1 fruit fly cellular context compared by ENCODE assay signal in the genomic region with DNA sequence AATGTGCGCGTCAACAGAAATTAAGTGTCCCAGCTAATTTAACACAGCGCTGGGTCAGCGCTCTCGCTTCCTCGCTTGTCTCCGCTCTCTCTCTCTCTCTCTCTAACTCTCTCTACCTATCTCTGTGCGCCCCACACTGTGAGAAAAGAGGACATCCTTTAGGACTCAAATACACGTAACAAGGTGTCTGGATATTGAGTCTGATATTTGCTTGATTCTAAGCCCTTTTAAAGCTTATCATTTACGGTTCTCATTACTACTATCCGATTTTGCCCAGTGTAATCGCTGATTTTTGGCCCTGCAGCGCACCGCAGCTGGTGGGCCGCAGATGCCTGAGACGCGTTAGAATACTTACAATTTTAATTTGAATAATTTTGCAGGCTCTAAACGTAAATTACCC.
A peak's percentile ranks its signal among the peaks of the same experiment; 100 is the strongest.
TF ChIP-seq lines count a peak whose summit lies in the region.

No protein-coding gene starts in this region.

TF ChIP-seq in whole organism, embryonic, 481 proteins besides CTCF, POLR2A, EP300 and RAD21 (continued from another document and continues in another):
- TF ChIP-seq Meics (GFP tag; optimal IDR thresholded peaks at IDR 0.05; lab: Kevin White, UChicago) (peak; percentile 50), NC2α (GFP tag; optimal IDR thresholded peaks at IDR 0.05; lab: Kevin White, UChicago) (no peak), pum (GFP tag; optimal IDR thresholded peaks at IDR 0.05; lab: Kevin White, UChicago) (peak; percentile 23), Sry-δ (GFP tag; optimal IDR thresholded peaks at IDR 0.05; lab: Kevin White, UChicago) (no peak), fd3F (GFP tag; optimal IDR thresholded peaks at IDR 0.05; lab: Kevin White, UChicago) (peak; percentile 12), CG17385 (GFP tag; optimal IDR thresholded peaks at IDR 0.05; lab: Kevin White, UChicago) (peak; percentile 37), CG4730 (GFP tag; IDR thresholded peaks at IDR 0.05; lab: Robert Waterston, UW) (no peak), sqz (GFP tag; optimal IDR thresholded peaks at IDR 0.05; lab: Kevin White, UChicago) (no peak), disco-r (GFP tag; optimal IDR thresholded peaks at IDR 0.05; lab: Kevin White, UChicago) (no peak), Nf-YC (tag; optimal IDR thresholded peaks at IDR 0.05; lab: Kevin White, UChicago) (no peak), hbn (GFP tag; IDR thresholded peaks at IDR 0.05; lab: Robert Waterston, UW; ENCODE audit: partially characterized antibody) (no peak), Drgx (GFP tag; IDR thresholded peaks at IDR 0.05; lab: Robert Waterston, UW) (no peak), CG13775 (GFP tag; optimal IDR thresholded peaks at IDR 0.05; lab: Kevin White, UChicago) (peak; percentile 14), ranshi (GFP tag; IDR thresholded peaks at IDR 0.05; lab: Robert Waterston, UW) (0 out of 2 replicates have a peak, but pooled peaks have one; percentile 30), CG9609 (GFP tag; optimal IDR thresholded peaks at IDR 0.05; lab: Kevin White, UChicago) (peak; percentile 34), dm (GFP tag; optimal IDR thresholded peaks at IDR 0.05; lab: Kevin White, UChicago) (no peak), mirr (GFP tag; optimal IDR thresholded peaks at IDR 0.05; lab: Kevin White, UChicago) (no peak), gcm2 (GFP tag; optimal IDR thresholded peaks at IDR 0.05; lab: Kevin White, UChicago) (no peak), CG10565 (GFP tag; optimal IDR thresholded peaks at IDR 0.05; lab: Kevin White, UChicago) (no peak), CG7271 (tag; optimal IDR thresholded peaks at IDR 0.05; lab: Kevin White, UChicago) (no peak), CG11093 (GFP tag; IDR thresholded peaks at IDR 0.05; lab: Robert Waterston, UW) (no peak), CG13894 (tag; optimal IDR thresholded peaks at IDR 0.05; lab: Kevin White, UChicago) (no peak), Bdp1 (GFP tag; optimal IDR thresholded peaks at IDR 0.05; lab: Kevin White, UChicago) (no peak), trh (GFP tag; optimal IDR thresholded peaks at IDR 0.05; lab: Kevin White, UChicago) (no peak), sr (GFP tag; IDR thresholded peaks at IDR 0.05; lab: Robert Waterston, UW) (no peak), en (GFP tag; optimal IDR thresholded peaks at IDR 0.05; lab: Kevin White, UChicago) (no peak), pzg (GFP tag; optimal IDR thresholded peaks at IDR 0.05; lab: Kevin White, UChicago) (no peak), CG11696 (GFP tag; IDR thresholded peaks at IDR 0.05; lab: Robert Waterston, UW) (no peak), insv (GFP tag; optimal IDR thresholded peaks at IDR 0.05; lab: Kevin White, UChicago) (no peak), ems (GFP tag; optimal IDR thresholded peaks at IDR 0.05; lab: Kevin White, UChicago) (no peak), Camta (GFP tag; optimal IDR thresholded peaks at IDR 0.05; lab: Kevin White, UChicago) (no peak), dimm (GFP tag; IDR thresholded peaks at IDR 0.05; lab: Robert Waterston, UW) (no peak), eyg (GFP tag; optimal IDR thresholded peaks at IDR 0.05; lab: Kevin White, UChicago) (no peak), Six4 (GFP tag; optimal IDR thresholded peaks at IDR 0.05; lab: Kevin White, UChicago) (no peak), CrebB (tag; optimal IDR thresholded peaks at IDR 0.05; lab: Kevin White, UChicago) (no peak), hth (optimal IDR thresholded peaks at IDR 0.05; lab: Kevin White, UChicago) (no peak), run (tag; optimal IDR thresholded peaks at IDR 0.05; lab: Kevin White, UChicago) (no peak), luna (GFP tag; optimal IDR thresholded peaks at IDR 0.05; lab: Kevin White, UChicago) (no peak), CG2116 (GFP tag; optimal IDR thresholded peaks at IDR 0.05; lab: Kevin White, UChicago) (no peak), ERR (GFP tag; optimal IDR thresholded peaks at IDR 0.05; lab: Kevin White, UChicago) (no peak), pros (GFP tag; optimal IDR thresholded peaks at IDR 0.05; lab: Kevin White, UChicago) (no peak), CG30431 (GFP tag; optimal IDR thresholded peaks at IDR 0.05; lab: Kevin White, UChicago) (no peak), CG2120 (GFP tag; optimal IDR thresholded peaks at IDR 0.05; lab: Kevin White, UChicago) (peak; percentile 75), CG4404 (GFP tag; IDR thresholded peaks at IDR 0.05; lab: Robert Waterston, UW) (no peak), oc (tag; optimal IDR thresholded peaks at IDR 0.05; lab: Kevin White, UChicago) (no peak), vnd (GFP tag; IDR thresholded peaks at IDR 0.05; lab: Robert Waterston, UW; ENCODE audit: partially characterized antibody) (no peak), gsb (GFP tag; IDR thresholded peaks at IDR 0.05; lab: Robert Waterston, UW) (no peak), sisA (GFP tag; IDR thresholded peaks at IDR 0.05; lab: Robert Waterston, UW) (0 out of 2 replicates have a peak, but pooled peaks have one; percentile 52), nerfin-1 (tag; optimal IDR thresholded peaks at IDR 0.05; lab: Kevin White, UChicago) (no peak), Spps (tag; optimal IDR thresholded peaks at IDR 0.05; lab: Kevin White, UChicago) (no peak), ro (GFP tag; IDR thresholded peaks at IDR 0.05; lab: Robert Waterston, UW) (no peak), CG1792 (GFP tag; optimal IDR thresholded peaks at IDR 0.05; lab: Kevin White, UChicago) (peak; percentile 29), Scr (GFP tag; IDR thresholded peaks at IDR 0.05; lab: Robert Waterston, UW; ENCODE audit: partially characterized antibody) (no peak), aop (GFP tag; IDR thresholded peaks at IDR 0.05; lab: Robert Waterston, UW) (no peak), Poxn (GFP tag; IDR thresholded peaks at IDR 0.05; lab: Robert Waterston, UW) (no peak), so (GFP tag; IDR thresholded peaks at IDR 0.05; lab: Robert Waterston, UW) (no peak), Neu2 (GFP tag; optimal IDR thresholded peaks at IDR 0.05; lab: Kevin White, UChicago; ENCODE audit: borderline replicate concordance) (no peak), CG5953 (GFP tag; IDR thresholded peaks at IDR 0.05; lab: Robert Waterston, UW) (no peak), dati (GFP tag; IDR thresholded peaks at IDR 0.05; lab: Robert Waterston, UW) (no peak), CG2199 (GFP tag; IDR thresholded peaks at IDR 0.05; lab: Robert Waterston, UW) (no peak), sima (GFP tag; optimal IDR thresholded peaks at IDR 0.05; lab: Kevin White, UChicago) (no peak), CG10979 (tag; optimal IDR thresholded peaks at IDR 0.05; lab: Kevin White, UChicago) (no peak), dan (GFP tag; IDR thresholded peaks at IDR 0.05; lab: Robert Waterston, UW) (no peak), cad (GFP tag; optimal IDR thresholded peaks at IDR 0.05; lab: Kevin White, UChicago) (no peak), fd102C (GFP tag; optimal IDR thresholded peaks at IDR 0.05; lab: Kevin White, UChicago) (no peak), Atf-2 (GFP tag; optimal IDR thresholded peaks at IDR 0.05; lab: Kevin White, UChicago) (no peak), odd (GFP tag; optimal IDR thresholded peaks at IDR 0.05; lab: Kevin White, UChicago) (no peak), E2f2 (GFP tag; IDR thresholded peaks at IDR 0.05; lab: Robert Waterston, UW) (no peak), sug (tag; optimal IDR thresholded peaks at IDR 0.05; lab: Kevin White, UChicago) (peak; percentile 3), pita (GFP tag; optimal IDR thresholded peaks at IDR 0.05; lab: Kevin White, UChicago) (no peak), CG42726 (GFP tag; IDR thresholded peaks at IDR 0.05; lab: Robert Waterston, UW; ENCODE audit: partially characterized antibody) (no peak), Jarid2 (GFP tag; optimal IDR thresholded peaks at IDR 0.05; lab: Kevin White, UChicago) (no peak), Atf6 (GFP tag; IDR thresholded peaks at IDR 0.05; lab: Robert Waterston, UW) (peak; percentile 36; the same call in 1 of the 2 replicates), row (GFP tag; IDR thresholded peaks at IDR 0.05; lab: Robert Waterston, UW) (peak; percentile 68), kni (GFP tag; optimal IDR thresholded peaks at IDR 0.05; lab: Kevin White, UChicago) (no peak), CG4617 (GFP tag; optimal IDR thresholded peaks at IDR 0.05; lab: Kevin White, UChicago; ENCODE audit: borderline replicate concordance) (no peak), pnt (GFP tag; optimal IDR thresholded peaks at IDR 0.05; lab: Kevin White, UChicago) (no peak), CG12299 (tag; optimal IDR thresholded peaks at IDR 0.05; lab: Kevin White, UChicago) (no peak), CG11560 (tag; IDR thresholded peaks at IDR 0.05; lab: Robert Waterston, UW) (no peak), wor (GFP tag; IDR thresholded peaks at IDR 0.05; lab: Robert Waterston, UW) (no peak), CG8478 (optimal IDR thresholded peaks at IDR 0.05; lab: Kevin White, UChicago) (no peak), unc-4 (GFP tag; IDR thresholded peaks at IDR 0.05; lab: Robert Waterston, UW; ENCODE audit: partially characterized antibody) (no peak), Hr3 (GFP tag; optimal IDR thresholded peaks at IDR 0.05; lab: Kevin White, UChicago) (no peak), HHEX (GFP tag; optimal IDR thresholded peaks at IDR 0.05; lab: Kevin White, UChicago) (peak; percentile 45), Dll (GFP tag; IDR thresholded peaks at IDR 0.05; lab: Robert Waterston, UW; ENCODE audit: partially characterized antibody) (no peak), Dek (tag; optimal IDR thresholded peaks at IDR 0.05; lab: Kevin White, UChicago) (no peak), PHDP (tag; optimal IDR thresholded peaks at IDR 0.05; lab: Kevin White, UChicago) (peak; percentile 6), CG11085 (GFP tag; IDR thresholded peaks at IDR 0.05; lab: Robert Waterston, UW) (no peak), B-H2 (GFP tag; optimal IDR thresholded peaks at IDR 0.05; lab: Kevin White, UChicago) (peak; percentile 22), Elba2 (GFP tag; optimal IDR thresholded peaks at IDR 0.05; lab: Kevin White, UChicago) (no peak), emc (GFP tag; optimal IDR thresholded peaks at IDR 0.05; lab: Kevin White, UChicago) (no peak), CG8359 (GFP tag; optimal IDR thresholded peaks at IDR 0.05; lab: Kevin White, UChicago; ENCODE audit: borderline replicate concordance) (no peak), bcd (GFP tag; optimal IDR thresholded peaks at IDR 0.05; lab: Kevin White, UChicago) (peak; percentile 20), cato (GFP tag; optimal IDR thresholded peaks at IDR 0.05; lab: Kevin White, UChicago; ENCODE audit: borderline replicate concordance) (no peak), Doc2 (GFP tag; IDR thresholded peaks at IDR 0.05; lab: Robert Waterston, UW) (no peak), Dbx (GFP tag; IDR thresholded peaks at IDR 0.05; lab: Robert Waterston, UW) (peak; percentile 41; the same call in 1 of the 3 replicates), CG2678 (tag; optimal IDR thresholded peaks at IDR 0.05; lab: Kevin White, UChicago) (peak; percentile 53), CG17186 (GFP tag; optimal IDR thresholded peaks at IDR 0.05; lab: Kevin White, UChicago) (no peak), CG6272 (GFP tag; IDR thresholded peaks at IDR 0.05; lab: Robert Waterston, UW) (no peak), ATbp (GFP tag; optimal IDR thresholded peaks at IDR 0.05; lab: Kevin White, UChicago) (no peak), Sox100B (GFP tag; optimal IDR thresholded peaks at IDR 0.05; lab: Kevin White, UChicago) (no peak), nerfin-2 (GFP tag; IDR thresholded peaks at IDR 0.05; lab: Robert Waterston, UW; ENCODE audit: partially characterized antibody) (no peak), CG34376 (GFP tag; optimal IDR thresholded peaks at IDR 0.05; lab: Kevin White, UChicago) (no peak), Hey (tag; optimal IDR thresholded peaks at IDR 0.05; lab: Kevin White, UChicago) (no peak), rib (GFP tag; IDR thresholded peaks at IDR 0.05; lab: Robert Waterston, UW) (no peak), CG14965 (GFP tag; optimal IDR thresholded peaks at IDR 0.05; lab: Kevin White, UChicago; ENCODE audit: borderline replicate concordance) (no peak), CG11504 (tag; optimal IDR thresholded peaks at IDR 0.05; lab: Kevin White, UChicago) (peak; percentile 43), pb (GFP tag; optimal IDR thresholded peaks at IDR 0.05; lab: Kevin White, UChicago) (no peak), CG18619 (GFP tag; optimal IDR thresholded peaks at IDR 0.05; lab: Kevin White, UChicago) (peak; percentile 19), lov (optimal IDR thresholded peaks at IDR 0.05; lab: Kevin White, UChicago) (no peak), lov (GFP tag; IDR thresholded peaks at IDR 0.05; lab: Robert Waterston, UW) (no peak), CG16779 (GFP tag; IDR thresholded peaks at IDR 0.05; lab: Robert Waterston, UW) (no peak), CG8290 (GFP tag; optimal IDR thresholded peaks at IDR 0.05; lab: Kevin White, UChicago) (no peak), CG8290 (tag; optimal IDR thresholded peaks at IDR 0.05; lab: Kevin White, UChicago) (peak in 1 of 2 experiments; percentile 69), H2.0 (GFP tag; IDR thresholded peaks at IDR 0.05; lab: Robert Waterston, UW) (no peak), lbe (GFP tag; optimal IDR thresholded peaks at IDR 0.05; lab: Kevin White, UChicago) (no peak), CG12219 (GFP tag; optimal IDR thresholded peaks at IDR 0.05; lab: Kevin White, UChicago) (peak; percentile 17), sob (GFP tag; IDR thresholded peaks at IDR 0.05; lab: Robert Waterston, UW) (peak; percentile 30; the same call in 1 of the 2 replicates), wek (GFP tag; optimal IDR thresholded peaks at IDR 0.05; lab: Kevin White, UChicago) (no peak), CG3838 (GFP tag; optimal IDR thresholded peaks at IDR 0.05; lab: Kevin White, UChicago) (no peak), vfl (GFP tag; optimal IDR thresholded peaks at IDR 0.05; lab: Kevin White, UChicago) (peak; percentile 6), fd64A (GFP tag; optimal IDR thresholded peaks at IDR 0.05; lab: Kevin White, UChicago) (no peak), tap (tag; optimal IDR thresholded peaks at IDR 0.05; lab: Kevin White, UChicago) (no peak), CoRest (tag; optimal IDR thresholded peaks at IDR 0.05; lab: Kevin White, UChicago) (peak; percentile 37), crc (GFP tag; optimal IDR thresholded peaks at IDR 0.05; lab: Kevin White, UChicago) (no peak), stwl (tag; optimal IDR thresholded peaks at IDR 0.05; lab: Kevin White, UChicago) (no peak), CG10431 (GFP tag; optimal IDR thresholded peaks at IDR 0.05; lab: Kevin White, UChicago) (no peak), Mes4 (GFP tag; optimal IDR thresholded peaks at IDR 0.05; lab: Kevin White, UChicago) (no peak), CG3281 (GFP tag; optimal IDR thresholded peaks at IDR 0.05; lab: Kevin White, UChicago) (peak; percentile 56), Tbp (GFP tag; optimal IDR thresholded peaks at IDR 0.05; lab: Kevin White, UChicago) (no peak), CG17359 (tag; optimal IDR thresholded peaks at IDR 0.05; lab: Kevin White, UChicago) (peak; percentile 31), CG10267 (tag; optimal IDR thresholded peaks at IDR 0.05; lab: Kevin White, UChicago) (no peak)
